Fruit fly (Drosophila melanogaster): ENCODE measurements around the gene Diedel3.

The Diedel3 gene

dm6 chrX:19008882-19009281, 41.4 kb upstream of the Diedel3 start (continued):
- TF ChIP-seq crp (GFP tag; optimal IDR thresholded peaks at IDR 0.05) (no peak), CG9817 (tag; optimal IDR thresholded peaks at IDR 0.05) (peak; percentile 31), ken (GFP tag; IDR thresholded peaks at IDR 0.05) (0 out of 3 replicates have a peak, but pooled peaks have one; percentile 50), org-1 (GFP tag; optimal IDR thresholded peaks at IDR 0.05) (no peak), dati (GFP tag; IDR thresholded peaks at IDR 0.05) (no peak), Myb (GFP tag; optimal IDR thresholded peaks at IDR 0.05) (no peak), CG10565 (GFP tag; optimal IDR thresholded peaks at IDR 0.05) (no peak), CG1603 (tag; optimal IDR thresholded peaks at IDR 0.05) (peak; percentile 42), gce (GFP tag; IDR thresholded peaks at IDR 0.05) (peak; percentile 55; the same call in 1 of the 3 replicates), unpg (GFP tag; optimal IDR thresholded peaks at IDR 0.05) (peak; percentile 51), sisA (GFP tag; IDR thresholded peaks at IDR 0.05) (peak; percentile 65), CG17829 (tag; optimal IDR thresholded peaks at IDR 0.05) (peak; percentile 39), HLH3B (GFP tag; IDR thresholded peaks at IDR 0.05) (peak; percentile 49), CG10267 (tag; optimal IDR thresholded peaks at IDR 0.05) (peak; percentile 28), croc (GFP tag; conservative IDR thresholded peaks at IDR 0.05) (peak; percentile 53; the same call in 1 of the 3 replicates), CG10209 (GFP tag; optimal IDR thresholded peaks at IDR 0.05) (peak; percentile 45), CG3726 (GFP tag; IDR thresholded peaks at IDR 0.05) (peak; percentile 61; the same call in 1 of the 3 replicates), ara (GFP tag; IDR thresholded peaks at IDR 0.05) (peak; percentile 66; the same call in 1 of the 2 replicates), CG13287 (GFP tag; IDR thresholded peaks at IDR 0.05; ENCODE audit: partially characterized antibody) (peak; percentile 40), CTCF (GFP tag; optimal IDR thresholded peaks at IDR 0.05) (no peak), GATAe (GFP tag; conservative IDR thresholded peaks at IDR 0.05) (no peak), Hr51 (GFP tag; optimal IDR thresholded peaks at IDR 0.05) (peak in 1 of 2 experiments; percentile 44), Bdp1 (GFP tag; optimal IDR thresholded peaks at IDR 0.05) (no peak), Atf6 (GFP tag; IDR thresholded peaks at IDR 0.05) (no peak), otp (GFP tag; IDR thresholded peaks at IDR 0.05) (peak; percentile 42; the same call in 2 of the 3 replicates), CG6254 (GFP tag; optimal IDR thresholded peaks at IDR 0.05) (peak; percentile 52), CG10147 (GFP tag; optimal IDR thresholded peaks at IDR 0.05) (no peak), bsh (GFP tag; optimal IDR thresholded peaks at IDR 0.05) (peak in 1 of 2 experiments; percentile 68), CG16779 (GFP tag; IDR thresholded peaks at IDR 0.05) (no peak), CG18764 (GFP tag; optimal IDR thresholded peaks at IDR 0.05) (peak; percentile 1), ATbp (GFP tag; optimal IDR thresholded peaks at IDR 0.05) (peak; percentile 62), ham (GFP tag; IDR thresholded peaks at IDR 0.05) (no peak), NC2β (GFP tag; optimal IDR thresholded peaks at IDR 0.05) (peak; percentile 30), CG13424 (tag; optimal IDR thresholded peaks at IDR 0.05) (peak; percentile 46), bab2 (GFP tag; optimal IDR thresholded peaks at IDR 0.05) (peak; percentile 38), Pdp1 (GFP tag; optimal IDR thresholded peaks at IDR 0.05) (peak; percentile 5 to 72), CG8290 (GFP tag; optimal IDR thresholded peaks at IDR 0.05) (no peak), CG8290 (tag; optimal IDR thresholded peaks at IDR 0.05) (peak in 1 of 2 experiments; percentile 11), Drgx (GFP tag; IDR thresholded peaks at IDR 0.05) (peak; percentile 41), D (optimal IDR thresholded peaks at IDR 0.05) (no peak), D (GFP tag; optimal IDR thresholded peaks at IDR 0.05) (peak; percentile 44), CG18619 (GFP tag; optimal IDR thresholded peaks at IDR 0.05) (peak; percentile 25), CG13894 (tag; optimal IDR thresholded peaks at IDR 0.05) (no peak), CG8388 (GFP tag; optimal IDR thresholded peaks at IDR 0.05) (peak; percentile 53), CG32772 (GFP tag; IDR thresholded peaks at IDR 0.05) (peak; percentile 59; the same call in 1 of the 2 replicates), tna (GFP tag; IDR thresholded peaks at IDR 0.05; ENCODE audit: partially characterized antibody) (no peak), cad (GFP tag; optimal IDR thresholded peaks at IDR 0.05) (no peak), CG2120 (GFP tag; optimal IDR thresholded peaks at IDR 0.05) (no peak), lmd (GFP tag; IDR thresholded peaks at IDR 0.05) (peak; percentile 62), seq (GFP tag; IDR thresholded peaks at IDR 0.05) (peak; percentile 34; the same call in 1 of the 2 replicates), abd-A (tag; optimal IDR thresholded peaks at IDR 0.05) (no peak)
